Fruit fly (Drosophila melanogaster) whole organism, embryonic: ENCODE measurements around the gene CG15365.

Experiments
- Abd-B ChIP-seq: fragments of 200-800 bp; sonication (Bioruptor generic); optimal IDR thresholded peaks from 2 replicates; lab custom pipeline; 2018; ENCODE audit warnings: missing biosample characterization, mild to moderate bottlenecking, missing genetic modification characterization, moderate library complexity
- Bgb ChIP-seq: fragments of 200-800 bp; sonication (Bioruptor generic); IDR thresholded peaks from 2 replicates; pipeline ENCODE4 v1.3.6; 2022; ENCODE audit warnings: missing biosample characterization, missing genetic modification characterization; ENCODE audit not compliant: partially characterized antibody
- CG10209 ChIP-seq: fragments of 200-800 bp; sonication (Bioruptor generic); optimal IDR thresholded peaks from 3 replicates; lab custom pipeline; 2017; ENCODE audit warnings: missing biosample characterization, mild to moderate bottlenecking, missing genetic modification characterization, missing genetic modification reagents
- CG11398 ChIP-seq: fragments of 200-800 bp; sonication (Bioruptor generic); optimal IDR thresholded peaks from 2 replicates; lab custom pipeline; 2016; ENCODE audit warnings: missing biosample characterization, missing genetic modification characterization
- CG11456 ChIP-seq: fragments of 200-800 bp; sonication (Bioruptor generic); IDR thresholded peaks from 3 replicates; pipeline ENCODE4 v1.3.6; 2022; ENCODE audit warnings: missing biosample characterization, missing genetic modification characterization
- CG16779 ChIP-seq: fragments of 200-800 bp; sonication (Bioruptor generic); IDR thresholded peaks from 2 replicates; pipeline ENCODE4 v1.3.6; 2022; ENCODE audit warnings: missing biosample characterization, missing genetic modification characterization
- CG17186 ChIP-seq: fragments of 200-800 bp; sonication (Bioruptor generic); optimal IDR thresholded peaks from 3 replicates; lab custom pipeline; 2017; ENCODE audit warnings: missing biosample characterization, missing genetic modification reagents, missing genetic modification characterization
- CG18262 ChIP-seq: fragments of 200-800 bp; optimal IDR thresholded peaks from 3 replicates; lab custom pipeline; 2019; ENCODE audit warnings: missing biosample characterization, mild to moderate bottlenecking, missing genetic modification characterization, moderate library complexity
- CG18599 ChIP-seq: fragments of 200-800 bp; sonication (Bioruptor generic); optimal IDR thresholded peaks from 3 replicates; lab custom pipeline; 2017; ENCODE audit warnings: missing biosample characterization, missing genetic modification characterization, mild to moderate bottlenecking, moderate library complexity, missing genetic modification reagents
- CG30403 ChIP-seq: fragments of 200-800 bp; sonication (Bioruptor generic); optimal IDR thresholded peaks from 3 replicates; lab custom pipeline; 2016; ENCODE audit warnings: missing biosample characterization, missing genetic modification characterization
- CG33213 ChIP-seq: fragments of 200-800 bp; sonication (Bioruptor generic); optimal IDR thresholded peaks from 3 replicates; lab custom pipeline; 2016; ENCODE audit warnings: missing biosample characterization, missing genetic modification characterization
- CG4282 ChIP-seq: fragments of 200-800 bp; sonication (Bioruptor generic); optimal IDR thresholded peaks from 2 replicates; lab custom pipeline; 2016; ENCODE audit warnings: missing biosample characterization, missing genetic modification characterization
- CG7839 ChIP-seq: fragments of 200-800 bp; sonication (Bioruptor generic); optimal IDR thresholded peaks from 3 replicates; lab custom pipeline; 2018; ENCODE audit warnings: missing biosample characterization, mild to moderate bottlenecking, missing genetic modification characterization, moderate library complexity
- CG9797 ChIP-seq: fragments of 200-800 bp; sonication (Bioruptor generic); optimal IDR thresholded peaks from 3 replicates; lab custom pipeline; 2018; ENCODE audit warnings: missing biosample characterization, mild to moderate bottlenecking, missing genetic modification characterization
- CG9876 ChIP-seq: fragments of 200-800 bp; sonication (Bioruptor generic); optimal IDR thresholded peaks from 2 replicates; lab custom pipeline; 2016; ENCODE audit warnings: missing biosample characterization, missing genetic modification characterization
- CG9932 ChIP-seq: fragments of 200-800 bp; sonication (Bioruptor generic); IDR thresholded peaks from 2 replicates; pipeline ENCODE4 v1.3.6; 2022; ENCODE audit warnings: missing biosample characterization, missing genetic modification characterization
- Dref ChIP-seq: fragments of 200-800 bp; sonication (Bioruptor generic); IDR thresholded peaks from 2 replicates; pipeline ENCODE4 v1.3.6; 2022; ENCODE audit warnings: missing biosample characterization, missing genetic modification characterization
- E2f2 ChIP-seq: fragments of 200-800 bp; sonication (Bioruptor generic); IDR thresholded peaks from 2 replicates; pipeline ENCODE4 v1.3.6; 2022; ENCODE audit warnings: missing biosample characterization, missing genetic modification characterization
- Ets97D ChIP-seq: fragments of 200-800 bp; sonication (Bioruptor generic); optimal IDR thresholded peaks from 3 replicates; lab custom pipeline; 2016; ENCODE audit warnings: missing biosample characterization, missing genetic modification characterization
- Fer2 ChIP-seq: fragments of 200-800 bp; sonication (Bioruptor generic); optimal IDR thresholded peaks from 2 replicates; lab custom pipeline; 2018; ENCODE audit warnings: missing biosample characterization, mild to moderate bottlenecking, missing genetic modification characterization, moderate library complexity
- HLH4C ChIP-seq: fragments of 200-800 bp; sonication (Bioruptor generic); IDR thresholded peaks from 3 replicates; pipeline ENCODE4 v1.3.6; 2022; ENCODE audit warnings: missing biosample characterization, missing genetic modification characterization; ENCODE audit not compliant: partially characterized antibody
- Lhr ChIP-seq: fragments of 200-800 bp; sonication (Bioruptor generic); optimal IDR thresholded peaks from 3 replicates; lab custom pipeline; 2017; ENCODE audit warnings: mild to moderate bottlenecking, missing biosample characterization, missing genetic modification reagents, missing genetic modification characterization
- MESR4 ChIP-seq: fragments of 200-800 bp; sonication (Bioruptor generic); optimal IDR thresholded peaks from 2 replicates; lab custom pipeline; 2018; ENCODE audit warnings: missing biosample characterization, mild to moderate bottlenecking, missing genetic modification characterization, moderate library complexity
- Myb ChIP-seq: fragments of 200-800 bp; sonication (Bioruptor generic); optimal IDR thresholded peaks from 2 replicates; lab custom pipeline; 2016; ENCODE audit warnings: missing biosample characterization, missing genetic modification characterization
- NFAT ChIP-seq: fragments of 200-800 bp; sonication (Bioruptor generic); IDR thresholded peaks from 2 replicates; pipeline ENCODE4 v1.3.6; 2022; ENCODE audit warnings: missing biosample characterization, missing genetic modification characterization
- Pdp1 ChIP-seq, 2 experiments: fragments of 200-800 bp; sonication (Bioruptor generic); optimal IDR thresholded peaks; 3 replicates each; lab custom pipeline; 2016; ENCODE audit warnings: missing biosample characterization in 2 of 2, missing genetic modification characterization in 2 of 2, mild to moderate bottlenecking in 1 of 2, moderate library complexity in 1 of 2
- al ChIP-seq: fragments of 200-800 bp; sonication (Bioruptor generic); IDR thresholded peaks from 2 replicates; pipeline ENCODE4 v1.3.6; 2022; ENCODE audit warnings: missing biosample characterization, missing genetic modification characterization
- bbx ChIP-seq: fragments of 200-800 bp; sonication (Bioruptor generic); IDR thresholded peaks from 2 replicates; pipeline ENCODE4 v1.3.6; 2022; ENCODE audit warnings: missing biosample characterization, missing genetic modification characterization; ENCODE audit not compliant: partially characterized antibody
- cg ChIP-seq: fragments of 200-800 bp; sonication (Bioruptor generic); optimal IDR thresholded peaks from 3 replicates; lab custom pipeline; 2019; ENCODE audit warnings: missing biosample characterization, mild to moderate bottlenecking, missing genetic modification characterization, moderate library complexity
- ci ChIP-seq: fragments of 200-800 bp; sonication (Bioruptor generic); IDR thresholded peaks from 3 replicates; pipeline ENCODE4 v1.3.6; 2022; ENCODE audit warnings: missing biosample characterization, missing genetic modification characterization
- da ChIP-seq: fragments of 200-800 bp; sonication (Bioruptor generic); optimal IDR thresholded peaks from 2 replicates; lab custom pipeline; 2016; ENCODE audit warnings: missing biosample characterization, missing genetic modification characterization
- dmrt99B ChIP-seq: fragments of 200-800 bp; sonication (Bioruptor generic); optimal IDR thresholded peaks from 2 replicates; lab custom pipeline; 2018; ENCODE audit warnings: missing biosample characterization, mild to moderate bottlenecking, missing genetic modification characterization, moderate library complexity
- dpn ChIP-seq, 2 experiments: fragments of 200-800 bp; sonication (Bioruptor generic); optimal IDR thresholded peaks; 3 replicates each; lab custom pipeline; 2016; ENCODE audit warnings: missing biosample characterization in 2 of 2, missing genetic modification characterization in 2 of 2
- ewg ChIP-seq: fragments of 200-800 bp; sonication (Bioruptor generic); optimal IDR thresholded peaks from 3 replicates; lab custom pipeline; 2017; ENCODE audit warnings: mild to moderate bottlenecking, missing biosample characterization, missing genetic modification reagents, missing genetic modification characterization
- exex ChIP-seq: fragments of 200-800 bp; sonication (Bioruptor generic); optimal IDR thresholded peaks from 4 replicates; lab custom pipeline; 2018; ENCODE audit warnings: missing biosample characterization, mild to moderate bottlenecking, missing genetic modification characterization, moderate library complexity
- hth ChIP-seq: fragments of >200 bp; optimal IDR thresholded peaks from 2 replicates; lab custom pipeline; 2017; ENCODE audit warnings: inconsistent platforms
- kay ChIP-seq: fragments of 200-800 bp; sonication (Bioruptor generic); optimal IDR thresholded peaks from 2 replicates; lab custom pipeline; 2016; ENCODE audit warnings: missing biosample characterization, missing genetic modification characterization
- knrl ChIP-seq: fragments of 200-800 bp; sonication (Bioruptor generic); IDR thresholded peaks from 3 replicates; pipeline ENCODE4 v1.3.6; 2022; ENCODE audit warnings: missing biosample characterization, missing genetic modification characterization; ENCODE audit not compliant: partially characterized antibody
- nerfin-2 ChIP-seq: fragments of 200-800 bp; sonication (Bioruptor generic); IDR thresholded peaks from 2 replicates; pipeline ENCODE4 v1.3.6; 2022; ENCODE audit warnings: missing biosample characterization, missing genetic modification characterization; ENCODE audit not compliant: partially characterized antibody
- odd ChIP-seq: fragments of 200-800 bp; sonication (Bioruptor generic); optimal IDR thresholded peaks from 2 replicates; lab custom pipeline; 2017; ENCODE audit warnings: missing biosample characterization, mild to moderate bottlenecking, missing genetic modification characterization
- pros ChIP-seq: fragments of 200-800 bp; sonication (Bioruptor generic); optimal IDR thresholded peaks from 3 replicates; lab custom pipeline; 2019; ENCODE audit warnings: missing biosample characterization, mild to moderate bottlenecking, missing genetic modification characterization, moderate library complexity
- row ChIP-seq: fragments of 200-800 bp; sonication (Bioruptor generic); IDR thresholded peaks from 3 replicates; pipeline ENCODE4 v1.3.6; 2022; ENCODE audit warnings: missing biosample characterization, missing genetic modification characterization
- sens ChIP-seq: fragments of 200-800 bp; sonication (Bioruptor generic); peaks from one replicate; lab custom pipeline; 2016; ENCODE audit warnings: missing biosample characterization, missing genetic modification characterization
- sisA ChIP-seq: fragments of 200-800 bp; sonication (Bioruptor generic); IDR thresholded peaks from 2 replicates; pipeline ENCODE4 v1.3.6; 2022; ENCODE audit warnings: missing biosample characterization, missing genetic modification characterization
- sna ChIP-seq: fragments of 200-800 bp; sonication (Bioruptor generic); IDR thresholded peaks from 2 replicates; pipeline ENCODE4 v1.3.6; 2022; ENCODE audit warnings: missing biosample characterization, missing genetic modification characterization; ENCODE audit not compliant: partially characterized antibody
- ssp ChIP-seq: fragments of 200-800 bp; sonication (Bioruptor generic); IDR thresholded peaks from 2 replicates; pipeline ENCODE4 v1.3.6; 2022; ENCODE audit warnings: missing biosample characterization, missing genetic modification characterization
- stwl ChIP-seq: fragments of 200-800 bp; sonication (Bioruptor generic); optimal IDR thresholded peaks from 3 replicates; lab custom pipeline; 2018; ENCODE audit warnings: missing biosample characterization, mild to moderate bottlenecking, missing genetic modification characterization, moderate library complexity
- tio ChIP-seq: fragments of 200-800 bp; sonication (Bioruptor generic); optimal IDR thresholded peaks from 2 replicates; lab custom pipeline; 2017; ENCODE audit warnings: missing biosample characterization, missing genetic modification characterization, inconsistent platforms
- wdn ChIP-seq: fragments of 200-800 bp; sonication (Bioruptor generic); IDR thresholded peaks from 2 replicates; pipeline ENCODE4 v1.3.6; 2022; ENCODE audit warnings: missing biosample characterization, missing genetic modification characterization

CG15365 gene

dm6 chrX:9106775-9107283, 39.0 kb upstream of the CG15365 start, which contains the start of gene Arfrp1 (continued):
- TF ChIP-seq CG11398 (GFP tag; lab: Kevin White, UChicago) = no peak
- no peak for TF ChIP-seq stwl
- peak; percentile 11 for TF ChIP-seq kay (GFP tag; lab: Kevin White, UChicago)
- peak; percentile 80 for TF ChIP-seq knrl (GFP tag; lab: Robert Waterston, UW)
- peak; percentile 55 for TF ChIP-seq sna (GFP tag; lab: Robert Waterston, UW)
- peak; percentile 75 for TF ChIP-seq row
- no peak for TF ChIP-seq odd (GFP tag; lab: Kevin White, UChicago)
- TF ChIP-seq ci (GFP tag; lab: Robert Waterston, UW) = peak; percentile 8; the same call in 1 of the 3 replicates
- TF ChIP-seq HLH4C = peak; percentile 63; the same call in 2 of the 3 replicates
- no peak for TF ChIP-seq ssp (GFP tag; lab: Robert Waterston, UW)
- TF ChIP-seq exex (tag; lab: Kevin White, UChicago) = peak; percentile 32
- TF ChIP-seq wdn (GFP tag; lab: Robert Waterston, UW) = no peak
- TF ChIP-seq CG18262 = peak; percentile 56
- TF ChIP-seq Ets97D (GFP tag; lab: Kevin White, UChicago) = peak; percentile 23
- 0 out of 3 replicates have a peak, but pooled peaks have one; percentile 35 for TF ChIP-seq CG11456 (GFP tag; lab: Robert Waterston, UW)
- TF ChIP-seq CG9932 (GFP tag; lab: Robert Waterston, UW) = peak; percentile 59
- TF ChIP-seq CG18599 (GFP tag; lab: Kevin White, UChicago) = no peak
- TF ChIP-seq da = no peak
- no peak for TF ChIP-seq CG33213
- peak; percentile 80 for TF ChIP-seq Bgb
- TF ChIP-seq CG7839 (tag; lab: Kevin White, UChicago) = no peak
- TF ChIP-seq Abd-B (GFP tag; lab: Kevin White, UChicago) = peak; percentile 51
- TF ChIP-seq al = peak; percentile 49; the same call in 1 of the 2 replicates
- TF ChIP-seq Fer2 (tag; lab: Kevin White, UChicago) = peak; percentile 6

dm6 chrX:9106212-9106774, 38.5 kb upstream of the CG15365 start, which contains the start of gene Bx42:
Bx42 (minus strand) TSS chrX:9106604.
- TF ChIP-seq E2f2 (GFP tag; lab: Robert Waterston, UW) (0 out of 2 replicates have a peak, but pooled peaks have one; percentile 16), bbx (GFP tag; lab: Robert Waterston, UW) (peak; percentile 15; the same call in 1 of the 2 replicates), NFAT (GFP tag; lab: Robert Waterston, UW) (peak; percentile 31; the same call in 1 of the 2 replicates), CG30403 (GFP tag; lab: Kevin White, UChicago) (peak; percentile 48), hth (lab: Kevin White, UChicago) (no peak), Dref (GFP tag; lab: Robert Waterston, UW) (peak; percentile 38; the same call in 1 of the 2 replicates), CG16779 (no peak), sens (GFP tag; lab: Kevin White, UChicago) (no peak), pros (GFP tag; lab: Kevin White, UChicago) (peak; percentile 3), CG9797 (peak; percentile 23), CG18262 (no peak), tio (GFP tag; lab: Kevin White, UChicago) (peak; percentile 32), sisA (peak; percentile 3; the same call in 1 of the 2 replicates), dmrt99B (tag; lab: Kevin White, UChicago) (no peak), dpn (GFP tag; optimal IDR thresholded peaks at IDR 0.05; lab: Kevin White, UChicago) (peak in 1 of 2 experiments; percentile 28), CG4282 (GFP tag; lab: Kevin White, UChicago) (peak; percentile 2), Myb (GFP tag; lab: Kevin White, UChicago) (peak; percentile 5), CG17186 (GFP tag; lab: Kevin White, UChicago) (no peak), MESR4 (peak; percentile 96), CG10209 (GFP tag; lab: Kevin White, UChicago) (no peak), ewg (no peak), Pdp1 (GFP tag; optimal IDR thresholded peaks at IDR 0.05; lab: Kevin White, UChicago) (peak in 1 of 2 experiments; percentile 27), Lhr (GFP tag; lab: Kevin White, UChicago) (peak; percentile 31), nerfin-2 (GFP tag; lab: Robert Waterston, UW) (no peak), cg (GFP tag; lab: Kevin White, UChicago) (peak; percentile 63), CG9876 (peak; percentile 54)
